Fruit fly (Drosophila melanogaster) whole organism, embryonic: ENCODE results near the gene CG12592.

Source experiments
- Antp ChIP-seq: fragments of 200-800 bp; sonication (Bioruptor generic); optimal IDR thresholded peaks from 3 replicates; lab custom pipeline; 2016; ENCODE audit warnings: missing biosample characterization, missing genetic modification characterization
- Atf-2 ChIP-seq: fragments of 200-800 bp; sonication (Bioruptor generic); optimal IDR thresholded peaks from 2 replicates; lab custom pipeline; 2016; ENCODE audit warnings: missing biosample characterization, missing genetic modification characterization
- CG10543 ChIP-seq: fragments of 200-800 bp; sonication (Bioruptor generic); optimal IDR thresholded peaks from 3 replicates; lab custom pipeline; 2017; ENCODE audit warnings: missing biosample characterization, mild to moderate bottlenecking, missing genetic modification characterization, moderate library complexity
- CG12744 ChIP-seq: fragments of 200-800 bp; sonication (Bioruptor generic); optimal IDR thresholded peaks from 2 replicates; lab custom pipeline; 2016; ENCODE audit warnings: missing biosample characterization, missing genetic modification characterization
- CG14710 ChIP-seq: fragments of 200-800 bp; sonication (Bioruptor generic); optimal IDR thresholded peaks from 3 replicates; lab custom pipeline; 2019; ENCODE audit warnings: missing biosample characterization, mild to moderate bottlenecking, missing genetic modification characterization, moderate library complexity
- CG17829 ChIP-seq: fragments of 200-800 bp; optimal IDR thresholded peaks from 2 replicates; lab custom pipeline; 2019; ENCODE audit warnings: missing biosample characterization, mild to moderate bottlenecking, missing genetic modification characterization, moderate library complexity
- CG1792 ChIP-seq: fragments of 200-800 bp; sonication (Bioruptor generic); optimal IDR thresholded peaks from 2 replicates; lab custom pipeline; 2016; ENCODE audit warnings: missing biosample characterization, missing genetic modification characterization
- CG18262 ChIP-seq: fragments of 200-800 bp; optimal IDR thresholded peaks from 3 replicates; lab custom pipeline; 2019; ENCODE audit warnings: missing biosample characterization, mild to moderate bottlenecking, missing genetic modification characterization, moderate library complexity
- CG2199 ChIP-seq: fragments of 200-800 bp; sonication (Bioruptor generic); IDR thresholded peaks from 3 replicates; pipeline ENCODE4 v1.3.6; 2022; ENCODE audit warnings: missing biosample characterization, missing genetic modification characterization
- CG2875 ChIP-seq: fragments of 200-800 bp; sonication (Bioruptor generic); optimal IDR thresholded peaks from 2 replicates; lab custom pipeline; 2017; ENCODE audit warnings: missing biosample characterization, mild to moderate bottlenecking, missing genetic modification characterization, missing genetic modification reagents
- CG31365 ChIP-seq: fragments of 200-800 bp; sonication (Bioruptor generic); optimal IDR thresholded peaks from 2 replicates; lab custom pipeline; 2018; ENCODE audit warnings: missing biosample characterization, mild to moderate bottlenecking, missing genetic modification characterization
- CG42726 ChIP-seq: fragments of 200-800 bp; sonication (Bioruptor generic); IDR thresholded peaks from 2 replicates; pipeline ENCODE4 v1.3.6; 2022; ENCODE audit warnings: missing biosample characterization, missing genetic modification characterization; ENCODE audit not compliant: partially characterized antibody
- CG4328 ChIP-seq: fragments of 200-800 bp; sonication (Bioruptor generic); optimal IDR thresholded peaks from 3 replicates; lab custom pipeline; 2017; ENCODE audit warnings: missing biosample characterization, missing genetic modification reagents, missing genetic modification characterization
- CG4730 ChIP-seq: fragments of 200-800 bp; sonication (Bioruptor generic); IDR thresholded peaks from 2 replicates; pipeline ENCODE4 v1.3.6; 2022; ENCODE audit warnings: missing biosample characterization, missing genetic modification characterization
- CG6765 ChIP-seq: fragments of 200-800 bp; sonication (Bioruptor generic); optimal IDR thresholded peaks from 3 replicates; lab custom pipeline; 2017; ENCODE audit warnings: missing biosample characterization, mild to moderate bottlenecking, missing genetic modification characterization
- CG8478 ChIP-seq: fragments of >200 bp; optimal IDR thresholded peaks from 2 replicates; lab custom pipeline; 2018
- CG9215 ChIP-seq: fragments of 200-800 bp; sonication (Bioruptor generic); IDR thresholded peaks from 2 replicates; pipeline ENCODE4 v1.3.6; 2022; ENCODE audit warnings: missing biosample characterization, missing genetic modification characterization
- D19A ChIP-seq: fragments of 200-800 bp; optimal IDR thresholded peaks from 3 replicates; lab custom pipeline; 2019; ENCODE audit warnings: missing biosample characterization, mild to moderate bottlenecking, missing genetic modification characterization, moderate library complexity
- Dad ChIP-seq: fragments of 200-800 bp; sonication (Bioruptor generic); optimal IDR thresholded peaks from 3 replicates; lab custom pipeline; 2016; ENCODE audit warnings: missing biosample characterization, missing genetic modification characterization
- E2f1 ChIP-seq: fragments of 200-800 bp; sonication (Bioruptor generic); IDR thresholded peaks from 2 replicates; pipeline ENCODE4 v1.3.6; 2022; ENCODE audit warnings: missing biosample characterization, missing genetic modification characterization
- ERR ChIP-seq: fragments of 200-800 bp; sonication (Bioruptor generic); optimal IDR thresholded peaks from 2 replicates; lab custom pipeline; 2016; ENCODE audit warnings: missing biosample characterization, missing genetic modification characterization
- GATAe ChIP-seq: fragments of 200-800 bp; sonication (Bioruptor generic); conservative IDR thresholded peaks from 2 replicates; pipeline ENCODE4 v1.3.6; 2022; ENCODE audit warnings: missing biosample characterization, missing genetic modification characterization
- Gug ChIP-seq: fragments of 200-800 bp; sonication (Bioruptor generic); IDR thresholded peaks from 4 replicates; pipeline ENCODE4 v1.3.6; 2022; ENCODE audit warnings: missing biosample characterization, missing genetic modification characterization
- Med ChIP-seq: fragments of 200-800 bp; sonication (Bioruptor generic); peaks from one replicate; lab custom pipeline; 2016; ENCODE audit warnings: missing biosample characterization, missing genetic modification characterization, mild to moderate bottlenecking, inconsistent platforms, moderate library complexity
- Pdp1 ChIP-seq, 2 experiments: fragments of 200-800 bp; sonication (Bioruptor generic); optimal IDR thresholded peaks; 3 replicates each; lab custom pipeline; 2016; ENCODE audit warnings: missing biosample characterization in 2 of 2, missing genetic modification characterization in 2 of 2, mild to moderate bottlenecking in 1 of 2, moderate library complexity in 1 of 2
- Poxn ChIP-seq: fragments of 200-800 bp; sonication (Bioruptor generic); IDR thresholded peaks from 2 replicates; pipeline ENCODE4 v1.3.6; 2022; ENCODE audit warnings: missing biosample characterization, missing genetic modification characterization
- Xbp1 ChIP-seq: fragments of 200-800 bp; sonication (Bioruptor generic); optimal IDR thresholded peaks from 3 replicates; lab custom pipeline; 2016; ENCODE audit warnings: missing biosample characterization, mild to moderate bottlenecking, missing genetic modification characterization
- amos ChIP-seq: fragments of 200-800 bp; sonication (Bioruptor generic); IDR thresholded peaks from 2 replicates; pipeline ENCODE4 v1.3.6; 2022; ENCODE audit warnings: missing biosample characterization, missing genetic modification characterization; ENCODE audit not compliant: partially characterized antibody
- bowl ChIP-seq: fragments of 200-800 bp; sonication (Bioruptor generic); IDR thresholded peaks from 2 replicates; pipeline ENCODE4 v1.3.6; 2022; ENCODE audit warnings: missing biosample characterization, missing genetic modification characterization
- ci ChIP-seq: fragments of 200-800 bp; sonication (Bioruptor generic); IDR thresholded peaks from 3 replicates; pipeline ENCODE4 v1.3.6; 2022; ENCODE audit warnings: missing biosample characterization, missing genetic modification characterization
- crc ChIP-seq: fragments of 200-800 bp; sonication (Bioruptor generic); optimal IDR thresholded peaks from 2 replicates; lab custom pipeline; 2016; ENCODE audit warnings: missing biosample characterization, missing genetic modification characterization
- dimm ChIP-seq: fragments of 200-800 bp; sonication (Bioruptor generic); IDR thresholded peaks from 2 replicates; pipeline ENCODE4 v1.3.6; 2022; ENCODE audit warnings: missing biosample characterization, missing genetic modification characterization
- dm ChIP-seq: fragments of 200-800 bp; sonication (Bioruptor generic); optimal IDR thresholded peaks from 3 replicates; lab custom pipeline; 2016; ENCODE audit warnings: missing biosample characterization, missing genetic modification characterization
- ewg ChIP-seq: fragments of 200-800 bp; sonication (Bioruptor generic); optimal IDR thresholded peaks from 3 replicates; lab custom pipeline; 2017; ENCODE audit warnings: mild to moderate bottlenecking, missing biosample characterization, missing genetic modification reagents, missing genetic modification characterization
- eyg ChIP-seq: fragments of 200-800 bp; sonication (Bioruptor generic); optimal IDR thresholded peaks from 3 replicates; lab custom pipeline; 2016; ENCODE audit warnings: missing biosample characterization, missing genetic modification characterization
- gcm2 ChIP-seq: fragments of 200-800 bp; sonication (Bioruptor generic); optimal IDR thresholded peaks from 2 replicates; lab custom pipeline; 2016; ENCODE audit warnings: missing biosample characterization, missing genetic modification characterization
- gro ChIP-seq: fragments of 200-800 bp; sonication (Bioruptor generic); optimal IDR thresholded peaks from 2 replicates; lab custom pipeline; 2016; ENCODE audit warnings: missing biosample characterization, missing genetic modification characterization
- hbn ChIP-seq: fragments of 200-800 bp; sonication (Bioruptor generic); IDR thresholded peaks from 2 replicates; pipeline ENCODE4 v1.3.6; 2022; ENCODE audit warnings: missing biosample characterization, missing genetic modification characterization; ENCODE audit not compliant: partially characterized antibody
- jing ChIP-seq: fragments of 200-800 bp; sonication (Bioruptor generic); optimal IDR thresholded peaks from 2 replicates; lab custom pipeline; 2018; ENCODE audit warnings: missing biosample characterization, mild to moderate bottlenecking, missing genetic modification characterization
- mirr ChIP-seq: fragments of 200-800 bp; sonication (Bioruptor generic); optimal IDR thresholded peaks from 3 replicates; lab custom pipeline; 2018; ENCODE audit warnings: missing biosample characterization, mild to moderate bottlenecking, missing genetic modification characterization
- otp ChIP-seq: fragments of 200-800 bp; sonication (Bioruptor generic); IDR thresholded peaks from 3 replicates; pipeline ENCODE4, ENCODE4 v1.3.6; 2022; ENCODE audit warnings: missing biosample characterization, missing genetic modification characterization
- sc ChIP-seq, 3 experiments: fragments of >200 bp in 2 of 3; fragments of 200-800 bp in 1 of 3; sonication (Bioruptor generic) in 1 of 3; optimal IDR thresholded peaks; 2 replicates in 2 of 3; 3 replicates in 1 of 3; lab custom pipeline; 2017; ENCODE audit warnings: mild to moderate bottlenecking in 1 of 3, missing biosample characterization in 1 of 3, missing genetic modification characterization in 1 of 3, missing genetic modification reagents in 1 of 3
- slbo ChIP-seq: fragments of 200-800 bp; sonication (Bioruptor generic); IDR thresholded peaks from 2 replicates; pipeline ENCODE4 v1.3.6; 2022; ENCODE audit warnings: missing biosample characterization, missing genetic modification characterization
- tin ChIP-seq: fragments of 200-800 bp; sonication (Bioruptor generic); optimal IDR thresholded peaks from 3 replicates; lab custom pipeline; 2016; ENCODE audit warnings: missing biosample characterization, missing genetic modification characterization
- trh ChIP-seq: fragments of 200-800 bp; sonication (Bioruptor generic); optimal IDR thresholded peaks from 2 replicates; lab custom pipeline; 2016; ENCODE audit warnings: missing biosample characterization, missing genetic modification characterization
- twi ChIP-seq: fragments of 200-800 bp; optimal IDR thresholded peaks from 2 replicates; lab custom pipeline; 2019; ENCODE audit warnings: missing biosample characterization, mild to moderate bottlenecking, missing genetic modification characterization, moderate library complexity
- vfl ChIP-seq: fragments of 200-800 bp; sonication (Bioruptor generic); optimal IDR thresholded peaks from 2 replicates; lab custom pipeline; 2016; ENCODE audit warnings: missing biosample characterization, missing genetic modification characterization
- wdn ChIP-seq: fragments of 200-800 bp; sonication (Bioruptor generic); IDR thresholded peaks from 2 replicates; pipeline ENCODE4 v1.3.6; 2022; ENCODE audit warnings: missing biosample characterization, missing genetic modification characterization
- wek ChIP-seq: fragments of 200-800 bp; sonication (Bioruptor generic); optimal IDR thresholded peaks from 3 replicates; lab custom pipeline; 2018; ENCODE audit warnings: missing biosample characterization, mild to moderate bottlenecking, missing genetic modification characterization, moderate library complexity
- wor ChIP-seq: fragments of 200-800 bp; sonication (Bioruptor generic); IDR thresholded peaks from 2 replicates; pipeline ENCODE4 v1.3.6; 2022; ENCODE audit warnings: missing biosample characterization, missing genetic modification characterization

Gene CG12592

DNA sequence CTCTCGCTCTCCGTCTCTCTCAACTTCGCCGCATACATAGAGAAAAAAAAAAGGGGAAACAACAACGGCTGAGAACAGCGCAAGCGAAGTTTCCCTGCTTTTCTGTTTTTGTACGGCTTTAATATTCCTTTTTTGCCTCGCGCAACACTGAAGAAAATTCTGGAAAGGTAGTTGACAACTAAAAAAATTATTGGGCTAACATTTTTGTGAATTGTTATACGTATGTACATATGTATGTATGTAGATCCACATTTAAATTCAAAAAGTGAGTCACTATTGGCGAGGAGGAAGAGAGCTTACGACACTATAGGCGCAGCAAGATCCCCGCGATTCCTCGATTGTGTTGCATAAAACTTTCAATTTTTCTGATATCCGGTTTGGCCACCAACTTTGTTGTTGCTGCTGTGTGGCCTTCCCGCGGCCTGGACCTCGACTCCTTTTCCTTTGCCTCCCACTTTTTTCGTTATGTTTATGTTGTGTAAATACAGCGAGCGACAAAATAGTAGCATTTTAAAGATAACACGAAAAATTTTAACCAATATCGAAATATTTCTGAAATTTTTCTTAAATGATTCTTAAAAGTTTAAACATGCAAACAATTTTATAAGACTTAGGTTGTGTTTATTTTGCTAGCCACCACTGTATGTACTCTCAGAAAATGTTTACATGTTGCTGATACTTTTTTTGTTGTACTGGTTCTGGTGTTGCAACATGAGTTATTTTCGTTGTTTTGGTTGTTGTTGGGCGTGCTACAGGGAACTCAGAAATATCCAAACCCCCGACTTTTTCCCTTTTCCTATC lies 18.6 kb downstream of the CG12592 start:
- no peak for TF ChIP-seq slbo (GFP tag; lab: Robert Waterston, UW)
- TF ChIP-seq GATAe = no peak
- TF ChIP-seq bowl = no peak
- no peak for TF ChIP-seq dimm (GFP tag; lab: Robert Waterston, UW)
- TF ChIP-seq Xbp1 (GFP tag; lab: Kevin White, UChicago) = peak; percentile 75
- TF ChIP-seq Atf-2 = peak; percentile 77
- TF ChIP-seq ERR = peak; percentile 32
- TF ChIP-seq E2f1 (GFP tag; lab: Robert Waterston, UW) = no peak
- TF ChIP-seq otp = no peak
- TF ChIP-seq CG8478 (lab: Kevin White, UChicago) = no peak
- TF ChIP-seq sc (optimal IDR thresholded peaks at IDR 0.05; lab: Kevin White, UChicago) = no peak
- peak; percentile 82 for TF ChIP-seq sc (GFP tag; optimal IDR thresholded peaks at IDR 0.05; lab: Kevin White, UChicago)
- peak; percentile 34 for TF ChIP-seq CG12744 (GFP tag; lab: Kevin White, UChicago)
- no peak for TF ChIP-seq wor (GFP tag; lab: Robert Waterston, UW)
- peak; percentile 58 for TF ChIP-seq CG1792 (GFP tag; lab: Kevin White, UChicago)
- no peak for TF ChIP-seq hbn
- peak; percentile 66 for TF ChIP-seq eyg (GFP tag; lab: Kevin White, UChicago)
- TF ChIP-seq Med = peak; percentile 93
- peak; percentile 43 for TF ChIP-seq trh (GFP tag; lab: Kevin White, UChicago)
- TF ChIP-seq CG9215 = no peak
- TF ChIP-seq Poxn = no peak
- peak; percentile 32 for TF ChIP-seq CG6765
- TF ChIP-seq crc (GFP tag; lab: Kevin White, UChicago) = peak; percentile 55
- peak; percentile 89 for TF ChIP-seq CG18262
- TF ChIP-seq Pdp1 (GFP tag; optimal IDR thresholded peaks at IDR 0.05; lab: Kevin White, UChicago) = peak; percentile 58 to 90
- peak; percentile 34 for TF ChIP-seq vfl (GFP tag; lab: Kevin White, UChicago)
- peak; percentile 34 for TF ChIP-seq CG31365 (tag; lab: Kevin White, UChicago)
- no peak for TF ChIP-seq CG4730 (GFP tag; lab: Robert Waterston, UW)
- TF ChIP-seq CG17829 = peak; percentile 76
- TF ChIP-seq CG4328 (GFP tag; lab: Kevin White, UChicago) = peak; percentile 60
- TF ChIP-seq amos (GFP tag; lab: Robert Waterston, UW) = no peak
- peak; percentile 84 for TF ChIP-seq CG14710 (tag; lab: Kevin White, UChicago)
- peak; percentile 39 for TF ChIP-seq twi
- peak; percentile 73 for TF ChIP-seq D19A (tag; lab: Kevin White, UChicago)
- TF ChIP-seq gro (GFP tag; lab: Kevin White, UChicago) = peak; percentile 51
- peak; percentile 48 for TF ChIP-seq gcm2 (GFP tag; lab: Kevin White, UChicago)
- peak; percentile 64 for TF ChIP-seq dm
- no peak for TF ChIP-seq ci (GFP tag; lab: Robert Waterston, UW)
- no peak for TF ChIP-seq mirr (GFP tag; lab: Kevin White, UChicago)
- TF ChIP-seq CG10543 (GFP tag; lab: Kevin White, UChicago) = peak; percentile 46
- TF ChIP-seq wek = peak; percentile 42
- TF ChIP-seq CG42726 = no peak
- TF ChIP-seq Antp = peak; percentile 65
- peak; percentile 61 for TF ChIP-seq jing (GFP tag; lab: Kevin White, UChicago)
- TF ChIP-seq wdn (GFP tag; lab: Robert Waterston, UW) = no peak
- TF ChIP-seq Gug (GFP tag; lab: Robert Waterston, UW) = peak; percentile 45; the same call in 3 of the 4 replicates
- peak; percentile 56 for TF ChIP-seq ewg
- TF ChIP-seq CG2199 (GFP tag; lab: Robert Waterston, UW) = no peak
- peak; percentile 53 for TF ChIP-seq Dad (GFP tag; lab: Kevin White, UChicago)
- TF ChIP-seq tin (GFP tag; lab: Kevin White, UChicago) = peak; percentile 70
- peak; percentile 72 for TF ChIP-seq CG2875
